Fruit fly (Drosophila melanogaster): ENCODE data around the gene CG33116.
A peak's percentile ranks its signal among the peaks of the same experiment; 100 is the strongest.

dm6 chr2L:19577187-19577765, 44.0 kb downstream of the CG33116 start, which contains the start of the genes spi and msb1l:
- TF ChIP-seq Lpt (GFP tag; optimal IDR thresholded peaks at IDR 0.05) (no peak), ato (GFP tag; IDR thresholded peaks at IDR 0.05; ENCODE audit: partially characterized antibody) (no peak), bab2 (GFP tag; optimal IDR thresholded peaks at IDR 0.05) (peak; percentile 17), dpn (GFP tag; optimal IDR thresholded peaks at IDR 0.05) (peak; percentile 24 to 63), hb (GFP tag; IDR thresholded peaks at IDR 0.05; ENCODE audit: partially characterized antibody) (no peak), CTCF (GFP tag; optimal IDR thresholded peaks at IDR 0.05) (no peak), Bteb2 (GFP tag; optimal IDR thresholded peaks at IDR 0.05) (no peak), sens (GFP tag) (peak; percentile 82), CG11723 (GFP tag; optimal IDR thresholded peaks at IDR 0.05) (no peak), lab (GFP tag; optimal IDR thresholded peaks at IDR 0.05) (peak; percentile 55), dan (GFP tag; IDR thresholded peaks at IDR 0.05) (no peak), Doc3 (GFP tag; IDR thresholded peaks at IDR 0.05; ENCODE audit: partially characterized antibody) (0 out of 3 replicates have a peak, but pooled peaks have one; percentile 24), CG4328 (GFP tag; optimal IDR thresholded peaks at IDR 0.05) (no peak)
